Worm (Caenorhabditis elegans): Measurements from ENCODE around the gene rol-6.

ce11 chrII:8745449-8746297 lies 12.8 kb downstream of the rol-6 start:
- no peak for TF ChIP-seq tbx-11 (GFP tag; IDR thresholded peaks at IDR 0.05)
- no peak for TF ChIP-seq sea-1 (GFP tag; conservative IDR thresholded peaks at IDR 0.05)
- TF ChIP-seq flt-1 (GFP tag; IDR thresholded peaks at IDR 0.05) = no peak

All from whole organism, early embryonic.